Worm (Caenorhabditis elegans) whole organism, mixed stage, embryonic: ENCODE data around the gene srab-23.

Experiments
- ceh-43 ChIP-seq: fragments of 200-800 bp; sonication (Bioruptor generic); optimal IDR thresholded peaks from 2 replicates; lab custom pipeline; 2018; ENCODE audit warnings: mild to moderate bottlenecking, missing genetic modification characterization, moderate library complexity, missing compliant biosample characterization
- elt-1 ChIP-seq: sonication (generic microtip); optimal IDR thresholded peaks from 2 replicates; lab custom pipeline; 2017; ENCODE audit warnings: missing genetic modification characterization, mild to moderate bottlenecking, missing compliant biosample characterization, antibody characterized with exemption, moderate library complexity, borderline replicate concordance; ENCODE audit not compliant: insufficient read depth
- elt-3 ChIP-seq: fragments of 150-350 bp; optimal IDR thresholded peaks from 2 replicates; lab custom pipeline; 2014; ENCODE audit warnings: missing biosample characterization, missing genetic modification characterization
- sptf-1 ChIP-seq: sonication (generic microtip); optimal IDR thresholded peaks from 2 replicates; lab custom pipeline; 2017; ENCODE audit warnings: mild to moderate bottlenecking, missing genetic modification characterization, moderate library complexity, missing compliant biosample characterization
- tbx-8 ChIP-seq: fragments of 200-800 bp; sonication (Bioruptor generic); optimal IDR thresholded peaks from 2 replicates; lab custom pipeline; 2018; ENCODE audit warnings: mild to moderate bottlenecking, missing genetic modification characterization, moderate library complexity, missing compliant biosample characterization
- unc-62 ChIP-seq: fragments of 150-350 bp; optimal IDR thresholded peaks from 2 replicates; lab custom pipeline; 2014; ENCODE audit warnings: missing biosample characterization, missing genetic modification reagents, missing genetic modification characterization
- ztf-11 ChIP-seq: fragments of 150-350 bp; optimal IDR thresholded peaks from 2 replicates; lab custom pipeline; 2014; ENCODE audit warnings: missing biosample characterization, missing genetic modification characterization

DNA sequence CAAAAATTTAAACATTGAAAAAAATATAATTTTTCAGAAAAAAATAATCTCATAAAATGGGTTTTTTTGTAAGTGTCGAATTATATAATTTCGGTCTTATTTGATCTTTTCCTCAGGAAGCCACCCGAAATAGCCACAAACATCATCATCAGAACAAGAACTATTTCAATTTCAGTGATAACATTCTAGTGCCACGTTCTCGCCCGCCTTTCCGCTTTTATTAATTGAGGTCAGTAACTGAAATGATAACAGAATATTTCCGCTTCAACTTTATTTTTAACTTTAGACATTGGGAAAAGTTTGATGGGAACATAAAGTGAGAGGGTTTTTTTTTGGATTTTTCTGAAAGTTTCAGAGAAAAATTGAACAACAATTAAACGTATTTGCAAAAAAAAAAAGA, 46.2 kb downstream of the srab-23 start:
- TF ChIP-seq ztf-11 (tag; lab: Kevin White, UChicago): no peak
- TF ChIP-seq ceh-43: no peak
- TF ChIP-seq elt-1 (tag; lab: Kevin White, UChicago): no peak
- no peak for TF ChIP-seq sptf-1 (tag; lab: Kevin White, UChicago)
- TF ChIP-seq tbx-8: no peak
- TF ChIP-seq unc-62 (GFP tag; lab: Kevin White, UChicago): no peak
- no peak for TF ChIP-seq elt-3 (tag; lab: Kevin White, UChicago)
